Worm (Caenorhabditis elegans): Measurements from ENCODE around the gene snap-29.

The snap-29 gene

ce11 chrIII:8797211-8797733 is 21.2 kb downstream of the snap-29 start:
- TF ChIP-seq tbx-37 (GFP tag; conservative IDR thresholded peaks at IDR 0.05) (no peak), hmg-4 (GFP tag; optimal IDR thresholded peaks at IDR 0.05) (peak; percentile 57)

ce11 chrIII:8799964-8800795 is 24.1 kb downstream of the snap-29 start, which contains the start of gene F54F2.6:
F54F2.6 (minus strand) TSS chrIII:8800701.
- peak; percentile 63 for TF ChIP-seq hmg-4 (GFP tag; optimal IDR thresholded peaks at IDR 0.05)
- peak; percentile 14 for TF ChIP-seq B0310.2 (tag; optimal IDR thresholded peaks at IDR 0.05)
- 0 out of 2 replicates have a peak, but pooled peaks have one; percentile 48 for TF ChIP-seq pes-1 (GFP tag; IDR thresholded peaks at IDR 0.05)
- no peak for TF ChIP-seq aly-1 (tag; optimal IDR thresholded peaks at IDR 0.05)
- peak; percentile 0 for TF ChIP-seq F13C5.2 (tag; optimal IDR thresholded peaks at IDR 0.05)
- peak; percentile 0 for TF ChIP-seq flt-1 (GFP tag; IDR thresholded peaks at IDR 0.05)

ce11 chrIII:8800796-8801083 is 24.7 kb downstream of the snap-29 start:
- TF ChIP-seq B0310.2 (tag; optimal IDR thresholded peaks at IDR 0.05) (no peak), hmbx-1 (tag; optimal IDR thresholded peaks at IDR 0.05) (no peak)

ce11 chrIII:8801352-8801863 is 25.4 kb downstream of the snap-29 start:
- TF ChIP-seq F13C5.2 (tag; optimal IDR thresholded peaks at IDR 0.05) (no peak), pes-1 (GFP tag; IDR thresholded peaks at IDR 0.05) (no peak), ceh-13 (GFP tag; optimal IDR thresholded peaks at IDR 0.05) (no peak), ama-1 (optimal IDR thresholded peaks at IDR 0.05) (no peak), scrt-1 (GFP tag; IDR thresholded peaks at IDR 0.05) (no peak), hmg-4 (GFP tag; optimal IDR thresholded peaks at IDR 0.05) (no peak), hmbx-1 (tag; optimal IDR thresholded peaks at IDR 0.05) (no peak), ets-7 (tag; optimal IDR thresholded peaks at IDR 0.05) (no peak), sea-1 (GFP tag; conservative IDR thresholded peaks at IDR 0.05) (peak; percentile 29; the same call in 1 of the 2 replicates), aly-1 (tag; optimal IDR thresholded peaks at IDR 0.05) (no peak), flt-1 (GFP tag; IDR thresholded peaks at IDR 0.05) (no peak), tra-4 (tag; optimal IDR thresholded peaks at IDR 0.05) (no peak), tbx-11 (GFP tag; IDR thresholded peaks at IDR 0.05) (0 out of 2 replicates have a peak, but pooled peaks have one; percentile 22)

- TF ChIP-seq tbx-11 (GFP tag; IDR thresholded peaks at IDR 0.05) (no peak), hnd-1 (tag; optimal IDR thresholded peaks at IDR 0.05) (no peak), hmbx-1 (tag; optimal IDR thresholded peaks at IDR 0.05) (no peak), ets-7 (tag; optimal IDR thresholded peaks at IDR 0.05) (no peak), tbx-37 (GFP tag; conservative IDR thresholded peaks at IDR 0.05) (0 out of 2 replicates have a peak, but pooled peaks have one; percentile 23), flt-1 (GFP tag; IDR thresholded peaks at IDR 0.05) (peak; percentile 51), ceh-13 (GFP tag; optimal IDR thresholded peaks at IDR 0.05) (no peak), scrt-1 (GFP tag; IDR thresholded peaks at IDR 0.05) (0 out of 2 replicates have a peak, but pooled peaks have one; percentile 15), ceh-36 (tag; optimal IDR thresholded peaks at IDR 0.05) (no peak), aly-1 (tag; optimal IDR thresholded peaks at IDR 0.05) (peak; percentile 56), hmg-4 (GFP tag; optimal IDR thresholded peaks at IDR 0.05) (peak; percentile 85), F13C5.2 (tag; optimal IDR thresholded peaks at IDR 0.05) (no peak), pes-1 (GFP tag; IDR thresholded peaks at IDR 0.05) (peak; percentile 61), ama-1 (optimal IDR thresholded peaks at IDR 0.05) (no peak), tra-4 (tag; optimal IDR thresholded peaks at IDR 0.05) (no peak), sea-1 (GFP tag; conservative IDR thresholded peaks at IDR 0.05) (no peak), B0310.2 (tag; optimal IDR thresholded peaks at IDR 0.05) (no peak)
Observed at ce11 chrIII:8801864-8802818, 26.1 kb downstream of the snap-29 start.

ce11 chrIII:8805815-8806214 is 29.8 kb downstream of the snap-29 start:
- no peak for TF ChIP-seq B0310.2 (tag; optimal IDR thresholded peaks at IDR 0.05)
- TF ChIP-seq hmbx-1 (tag; optimal IDR thresholded peaks at IDR 0.05), result no peak
- TF ChIP-seq tra-4 (tag; optimal IDR thresholded peaks at IDR 0.05), result no peak
- TF ChIP-seq ceh-36 (tag; optimal IDR thresholded peaks at IDR 0.05), result no peak
- TF ChIP-seq ama-1 (optimal IDR thresholded peaks at IDR 0.05), result no peak
- TF ChIP-seq sea-1 (GFP tag; conservative IDR thresholded peaks at IDR 0.05), result no peak
- TF ChIP-seq ets-7 (tag; optimal IDR thresholded peaks at IDR 0.05), result no peak
- no peak for TF ChIP-seq F13C5.2 (tag; optimal IDR thresholded peaks at IDR 0.05)
- no peak for TF ChIP-seq ceh-13 (GFP tag; optimal IDR thresholded peaks at IDR 0.05)
- no peak for TF ChIP-seq tbx-11 (GFP tag; IDR thresholded peaks at IDR 0.05)
- no peak for TF ChIP-seq hmg-4 (GFP tag; optimal IDR thresholded peaks at IDR 0.05)
- TF ChIP-seq aly-1 (tag; optimal IDR thresholded peaks at IDR 0.05), result no peak
- TF ChIP-seq tbx-37 (GFP tag; conservative IDR thresholded peaks at IDR 0.05), result no peak
- no peak for TF ChIP-seq scrt-1 (GFP tag; IDR thresholded peaks at IDR 0.05)
- no peak for TF ChIP-seq hnd-1 (tag; optimal IDR thresholded peaks at IDR 0.05)
- no peak for TF ChIP-seq flt-1 (GFP tag; IDR thresholded peaks at IDR 0.05)
- TF ChIP-seq pes-1 (GFP tag; IDR thresholded peaks at IDR 0.05), result no peak

- TF ChIP-seq ceh-36 (tag; optimal IDR thresholded peaks at IDR 0.05), result no peak
- TF ChIP-seq tbx-37 (GFP tag; conservative IDR thresholded peaks at IDR 0.05), result no peak
- TF ChIP-seq ceh-13 (GFP tag; optimal IDR thresholded peaks at IDR 0.05), result no peak
- TF ChIP-seq tbx-11 (GFP tag; IDR thresholded peaks at IDR 0.05), result no peak
Observed at ce11 chrIII:8807246-8807645, 31.2 kb downstream of the snap-29 start, which contains the start of gene F54F2.7. F54F2.7 (minus strand) TSS chrIII:8807346.
